Fruit fly (Drosophila melanogaster) whole organism, embryonic: Measurements from ENCODE around the gene SCaMC.

ENCODE experiments used
- Adf1 ChIP-seq: fragments of 200-800 bp; sonication (Bioruptor generic); IDR thresholded peaks from 2 replicates; pipeline ENCODE4 v1.3.6; 2022; ENCODE audit warnings: missing biosample characterization, missing genetic modification characterization
- CG10462 ChIP-seq: fragments of 200-800 bp; sonication (Bioruptor generic); optimal IDR thresholded peaks from 2 replicates; lab custom pipeline; 2016; ENCODE audit warnings: missing biosample characterization, missing genetic modification characterization
- CG6683 ChIP-seq: fragments of 200-800 bp; sonication (Bioruptor generic); optimal IDR thresholded peaks from 2 replicates; lab custom pipeline; 2017; ENCODE audit warnings: missing biosample characterization, mild to moderate bottlenecking, missing genetic modification characterization, missing genetic modification reagents
- Sry-β ChIP-seq: fragments of 200-800 bp; sonication (Bioruptor generic); optimal IDR thresholded peaks from 2 replicates; lab custom pipeline; 2018; ENCODE audit warnings: missing biosample characterization, mild to moderate bottlenecking, missing genetic modification characterization, moderate library complexity
- Xbp1 ChIP-seq: fragments of 200-800 bp; sonication (Bioruptor generic); optimal IDR thresholded peaks from 3 replicates; lab custom pipeline; 2016; ENCODE audit warnings: missing biosample characterization, mild to moderate bottlenecking, missing genetic modification characterization
- cg ChIP-seq: fragments of 200-800 bp; sonication (Bioruptor generic); optimal IDR thresholded peaks from 3 replicates; lab custom pipeline; 2019; ENCODE audit warnings: missing biosample characterization, mild to moderate bottlenecking, missing genetic modification characterization, moderate library complexity
- insv ChIP-seq, 2 experiments: fragments of 200-800 bp; sonication (Bioruptor generic); optimal IDR thresholded peaks; 3 replicates each; lab custom pipeline; 2016 to 2018; ENCODE audit warnings: missing biosample characterization in 2 of 2, missing genetic modification characterization in 2 of 2
- nmo ChIP-seq: fragments of 200-800 bp; sonication (Bioruptor generic); optimal IDR thresholded peaks from 2 replicates; lab custom pipeline; 2018; ENCODE audit warnings: missing biosample characterization, mild to moderate bottlenecking, missing genetic modification characterization, moderate library complexity
- org-1 ChIP-seq: fragments of 200-800 bp; sonication (Bioruptor generic); optimal IDR thresholded peaks from 2 replicates; lab custom pipeline; 2017; ENCODE audit warnings: missing biosample characterization, missing genetic modification characterization
- pzg ChIP-seq: fragments of 200-800 bp; sonication (Bioruptor generic); optimal IDR thresholded peaks from 3 replicates; lab custom pipeline; 2018; ENCODE audit warnings: missing biosample characterization, mild to moderate bottlenecking, missing genetic modification characterization, moderate library complexity
- sisA ChIP-seq: fragments of 200-800 bp; sonication (Bioruptor generic); IDR thresholded peaks from 2 replicates; pipeline ENCODE4 v1.3.6; 2022; ENCODE audit warnings: missing biosample characterization, missing genetic modification characterization
- zfh1 ChIP-seq: fragments of 200-800 bp; sonication (Bioruptor generic); IDR thresholded peaks from 3 replicates; pipeline ENCODE4 v1.3.6; 2022; ENCODE audit warnings: missing biosample characterization, missing genetic modification characterization

DNA sequence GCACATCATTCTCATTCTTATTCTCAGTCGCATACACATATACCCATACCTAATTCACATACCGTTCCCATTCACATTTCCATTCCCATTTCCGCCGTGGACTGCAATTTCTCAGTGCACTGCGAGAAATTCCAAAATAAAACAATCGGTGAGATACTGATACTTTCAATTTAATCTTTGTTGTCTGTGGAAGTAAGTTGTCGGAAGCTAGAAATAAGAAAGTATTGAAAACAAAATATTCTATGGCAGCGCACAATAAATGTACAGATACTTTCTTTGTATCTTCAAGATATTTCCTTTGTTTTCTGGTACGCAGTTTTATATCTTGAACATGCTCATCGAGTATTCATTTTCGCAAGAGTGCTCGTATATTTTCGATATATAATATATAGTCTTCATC lies 26.7 kb downstream of the SCaMC start:
- TF ChIP-seq Sry-β (GFP tag; lab: Kevin White, UChicago) (no peak), cg (no peak), zfh1 (GFP tag; lab: Robert Waterston, UW) (no peak), CG10462 (GFP tag; lab: Kevin White, UChicago) (no peak), Xbp1 (GFP tag; lab: Kevin White, UChicago) (no peak), CG6683 (GFP tag; lab: Kevin White, UChicago) (no peak), sisA (no peak), nmo (GFP tag; lab: Kevin White, UChicago) (no peak), org-1 (GFP tag; lab: Kevin White, UChicago) (no peak), Adf1 (GFP tag; lab: Robert Waterston, UW) (no peak), pzg (GFP tag; lab: Kevin White, UChicago) (no peak), insv (GFP tag; optimal IDR thresholded peaks at IDR 0.05; lab: Kevin White, UChicago) (no peak)
